Fruit fly (Drosophila melanogaster): ENCODE results near the gene CG4629.

DNA sequence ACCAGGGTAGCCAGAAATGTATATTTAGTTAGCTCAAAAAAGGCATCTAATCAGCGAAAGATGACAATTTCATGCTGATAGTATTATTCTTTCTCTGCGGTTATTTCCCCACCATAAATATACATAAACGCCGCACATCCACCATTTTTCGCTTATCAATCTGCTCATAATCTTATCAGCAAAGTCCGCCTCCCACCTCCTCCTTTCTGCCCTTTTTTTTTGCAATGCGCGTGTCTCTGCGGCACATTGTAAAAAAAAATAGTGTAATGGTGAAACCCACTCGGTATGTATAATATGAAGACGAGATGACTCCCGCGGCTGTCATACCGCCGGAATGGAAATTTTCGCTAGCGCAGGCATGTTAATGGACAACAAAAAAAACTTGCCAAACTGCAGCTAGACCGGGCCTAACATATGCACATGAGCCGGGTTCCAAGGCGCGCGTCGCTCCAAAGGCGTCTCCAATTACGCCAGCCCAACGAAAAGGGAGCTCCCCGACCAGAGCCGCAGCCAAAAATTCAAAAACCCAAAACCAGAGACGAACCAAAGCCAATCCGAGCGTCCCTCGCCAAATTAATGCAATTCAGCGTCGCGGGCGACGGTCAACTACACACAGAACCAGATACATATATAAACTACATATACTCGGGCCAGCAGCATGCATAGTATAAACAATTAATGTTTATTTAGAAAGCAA lies 18.1 kb upstream of the CG4629 start:
- TF ChIP-seq CTCF (optimal IDR thresholded peaks at IDR 0.05): no peak
- no peak for TF ChIP-seq CG8478 (optimal IDR thresholded peaks at IDR 0.05)
